Worm (Caenorhabditis elegans): Measurements from ENCODE around the gene M151.2.

The M151.2 gene

ce11 chrII:3655378-3655777 lies 24.5 kb downstream of the M151.2 start, which contains the start of gene F19B10.5:
Gene F19B10.5 (plus strand): TSS chrII:3655678.
- TF ChIP-seq unc-120 (tag; optimal IDR thresholded peaks at IDR 0.05; ENCODE audit: poor library complexity, severe bottlenecking) = no peak
- no peak for TF ChIP-seq ham-2 (GFP tag; optimal IDR thresholded peaks at IDR 0.05)
- TF ChIP-seq lin-32 (GFP tag; optimal IDR thresholded peaks at IDR 0.05) = no peak
- no peak for TF ChIP-seq ceh-83 (GFP tag; optimal IDR thresholded peaks at IDR 0.05)
- no peak for TF ChIP-seq ztf-11 (tag; optimal IDR thresholded peaks at IDR 0.05)
- no peak for TF ChIP-seq mep-1 (tag; optimal IDR thresholded peaks at IDR 0.05)
- no peak for TF ChIP-seq drap-1 (GFP tag; optimal IDR thresholded peaks at IDR 0.05)
- TF ChIP-seq flh-1 (GFP tag; optimal IDR thresholded peaks at IDR 0.05) = no peak
- no peak for TF ChIP-seq mls-2 (tag; optimal IDR thresholded peaks at IDR 0.05)
- TF ChIP-seq tbx-8 (GFP tag; optimal IDR thresholded peaks at IDR 0.05) = no peak
- no peak for TF ChIP-seq elt-1 (tag; optimal IDR thresholded peaks at IDR 0.05; ENCODE audit: borderline replicate concordance, insufficient read depth)
- TF ChIP-seq lsy-2 (tag; optimal IDR thresholded peaks at IDR 0.05) = no peak

DNA sequence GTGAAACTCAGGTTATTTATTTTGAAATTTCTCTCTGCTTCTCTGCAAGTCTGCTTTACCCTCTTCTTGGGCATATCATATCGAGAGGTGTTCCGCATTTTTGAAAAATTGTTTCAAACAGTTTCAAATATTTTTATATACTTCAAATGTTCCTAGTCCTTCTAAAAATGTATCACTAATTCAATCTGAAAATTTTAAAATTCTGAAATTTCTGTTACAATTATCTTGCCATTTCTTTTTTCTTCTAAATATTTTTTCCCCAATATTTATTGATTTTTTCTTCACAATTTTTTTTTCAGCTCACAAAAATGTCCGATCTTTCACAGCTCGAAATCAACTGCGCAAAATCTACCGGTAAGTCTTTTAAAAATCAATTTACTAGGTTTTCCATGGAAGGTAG lies 28.9 kb downstream of the M151.2 start, which contains the start of gene F19B10.4:
Gene F19B10.4, plus strand, starts transcription at position 301 of the 400 bp plus-strand sequence.
- TF ChIP-seq flh-1 (GFP tag; optimal IDR thresholded peaks at IDR 0.05) (no peak), M03D4.4 (tag; optimal IDR thresholded peaks at IDR 0.05) (no peak), elt-3 (tag; optimal IDR thresholded peaks at IDR 0.05) (no peak), bed-3 (GFP tag; optimal IDR thresholded peaks at IDR 0.05) (no peak), unc-39 (tag; optimal IDR thresholded peaks at IDR 0.05) (no peak), sptf-1 (tag; optimal IDR thresholded peaks at IDR 0.05) (no peak), blmp-1 (tag; optimal IDR thresholded peaks at IDR 0.05) (no peak), ceh-83 (GFP tag; optimal IDR thresholded peaks at IDR 0.05) (no peak), snpc-4 (tag; optimal IDR thresholded peaks at IDR 0.05) (no peak), elt-1 (tag; optimal IDR thresholded peaks at IDR 0.05; ENCODE audit: borderline replicate concordance, insufficient read depth) (no peak), ham-2 (GFP tag; optimal IDR thresholded peaks at IDR 0.05) (no peak), lsy-2 (tag; optimal IDR thresholded peaks at IDR 0.05) (no peak), mls-2 (tag; optimal IDR thresholded peaks at IDR 0.05) (no peak), nhr-28 (tag; optimal IDR thresholded peaks at IDR 0.05) (no peak), pha-4 (tag; optimal IDR thresholded peaks at IDR 0.05) (no peak)

DNA sequence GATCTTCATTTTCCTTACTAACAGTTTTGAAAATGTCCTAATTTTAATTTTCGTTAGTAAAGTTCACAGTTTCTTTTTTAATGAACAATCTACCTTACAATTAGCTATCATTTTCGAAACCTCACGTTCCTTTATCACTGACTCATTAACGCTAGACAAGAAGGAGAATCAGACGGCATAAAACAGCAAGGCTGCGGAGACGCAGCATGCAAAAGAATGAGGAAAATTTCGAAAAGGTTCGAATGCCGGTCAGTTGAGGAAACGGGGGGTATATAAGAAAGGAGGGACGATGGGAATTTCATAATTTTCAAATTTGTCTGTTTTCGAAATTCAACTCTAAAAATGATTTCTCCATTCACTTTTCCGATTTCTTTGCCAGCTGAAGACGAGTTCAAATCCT lies 31.0 kb downstream of the M151.2 start, which contains the start of gene F19B10.13:
Gene F19B10.13, plus strand, starts transcription at position 343 of the 400 bp plus-strand sequence.
- TF ChIP-seq elt-3 (tag; optimal IDR thresholded peaks at IDR 0.05) (peak; percentile 61), sem-2 (GFP tag; optimal IDR thresholded peaks at IDR 0.05) (no peak)

DNA sequence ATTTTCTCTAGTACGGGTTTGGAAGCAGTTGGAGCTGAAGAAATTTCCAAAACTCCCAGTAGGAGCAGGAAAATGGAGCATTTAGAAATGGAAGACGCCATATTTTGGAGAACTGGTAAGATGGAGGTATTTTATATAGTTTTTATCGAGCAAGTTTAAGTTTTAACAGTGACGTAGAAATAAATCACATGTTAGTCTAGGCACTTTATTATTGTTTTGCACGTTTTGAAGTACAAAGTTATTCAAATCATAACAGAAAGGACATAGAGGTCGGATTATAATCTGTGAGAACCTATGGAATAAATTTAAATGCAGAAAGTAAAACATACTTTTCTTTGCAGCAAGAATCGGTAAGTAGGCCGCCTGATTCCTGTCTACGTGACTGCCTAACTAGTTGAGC lies 32.9 kb downstream of the M151.2 start, which contains the start of gene F19B10.6:
Gene F19B10.6, minus strand, starts transcription at position 101 of the 400 bp plus-strand sequence.
- no peak for TF ChIP-seq tbx-8 (GFP tag; optimal IDR thresholded peaks at IDR 0.05)
- TF ChIP-seq ces-1 (GFP tag; optimal IDR thresholded peaks at IDR 0.05) = no peak
- TF ChIP-seq ztf-11 (tag; optimal IDR thresholded peaks at IDR 0.05) = no peak
- no peak for TF ChIP-seq flh-1 (GFP tag; optimal IDR thresholded peaks at IDR 0.05)
- TF ChIP-seq unc-62 (GFP tag; optimal IDR thresholded peaks at IDR 0.05) = no peak
- TF ChIP-seq mab-5 (tag; optimal IDR thresholded peaks at IDR 0.05) = no peak

DNA sequence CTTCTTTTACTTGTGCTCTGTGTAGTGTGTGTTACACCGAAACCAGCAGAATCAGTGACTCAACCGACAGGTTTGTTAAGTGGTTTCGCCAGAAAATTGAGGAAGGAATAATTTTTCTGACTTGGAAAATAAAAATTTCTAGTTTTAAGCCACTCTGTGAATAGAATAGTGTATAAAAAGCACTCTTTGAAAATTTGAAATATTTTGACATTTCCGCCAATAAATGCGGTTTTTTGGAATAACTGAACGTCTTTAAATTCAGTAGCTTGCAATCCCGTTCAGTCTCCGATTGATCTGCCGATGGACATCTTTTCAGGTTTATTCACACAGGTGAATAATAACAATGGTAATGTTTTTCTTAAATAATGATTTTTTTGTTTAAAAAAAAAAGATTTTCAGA lies 33.6 kb downstream of the M151.2 start, which contains the start of gene F19B10.3:
Gene F19B10.3, plus strand, starts transcription at position 301 of the 400 bp plus-strand sequence.
- TF ChIP-seq mls-2 (tag; optimal IDR thresholded peaks at IDR 0.05) (no peak), mep-1 (tag; optimal IDR thresholded peaks at IDR 0.05) (no peak), sptf-1 (tag; optimal IDR thresholded peaks at IDR 0.05) (no peak), pha-4 (tag; optimal IDR thresholded peaks at IDR 0.05) (no peak), M03D4.4 (tag; optimal IDR thresholded peaks at IDR 0.05) (no peak), elt-1 (tag; optimal IDR thresholded peaks at IDR 0.05; ENCODE audit: borderline replicate concordance, insufficient read depth) (no peak), sem-2 (GFP tag; optimal IDR thresholded peaks at IDR 0.05) (no peak), unc-120 (tag; optimal IDR thresholded peaks at IDR 0.05; ENCODE audit: poor library complexity, severe bottlenecking) (no peak), ham-2 (GFP tag; optimal IDR thresholded peaks at IDR 0.05) (no peak), ceh-83 (GFP tag; optimal IDR thresholded peaks at IDR 0.05) (no peak), elt-3 (tag; optimal IDR thresholded peaks at IDR 0.05) (no peak), snpc-4 (tag; optimal IDR thresholded peaks at IDR 0.05) (no peak)

DNA sequence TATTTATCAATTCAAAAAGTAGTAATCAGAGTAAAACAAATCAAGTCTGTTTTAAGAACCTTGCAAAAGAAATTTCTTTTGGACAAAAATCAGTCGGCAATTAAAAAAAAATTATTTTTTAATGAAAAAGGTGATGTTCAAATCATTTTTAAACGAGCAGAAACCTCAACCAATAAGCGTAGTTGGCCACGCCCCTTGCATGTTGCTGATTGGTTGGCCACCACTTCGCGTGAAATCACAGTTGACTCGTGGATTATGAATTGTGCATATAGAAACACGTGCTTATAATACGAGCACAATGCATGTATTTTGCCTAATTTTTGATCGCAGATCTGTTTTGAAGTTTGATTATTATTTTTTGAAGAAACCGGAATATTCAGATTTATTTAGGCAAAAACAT lies 34.3 kb downstream of the M151.2 start:
- TF ChIP-seq lin-32 (GFP tag; optimal IDR thresholded peaks at IDR 0.05) (no peak), drap-1 (GFP tag; optimal IDR thresholded peaks at IDR 0.05) (no peak), nhr-76 (tag; optimal IDR thresholded peaks at IDR 0.05) (no peak), mls-2 (tag; optimal IDR thresholded peaks at IDR 0.05) (no peak), nhr-237 (tag; optimal IDR thresholded peaks at IDR 0.05) (no peak), lin-13 (tag; optimal IDR thresholded peaks at IDR 0.05) (no peak), nhr-2 (tag; optimal IDR thresholded peaks at IDR 0.05) (no peak), hlh-1 (tag; optimal IDR thresholded peaks at IDR 0.05) (no peak), M03D4.4 (tag; optimal IDR thresholded peaks at IDR 0.05) (no peak), cnd-1 (tag; optimal IDR thresholded peaks at IDR 0.05) (no peak), elt-3 (tag; optimal IDR thresholded peaks at IDR 0.05) (no peak), pha-4 (tag; optimal IDR thresholded peaks at IDR 0.05) (no peak)
